Worm (Caenorhabditis elegans) whole organism, L4/young adult: Measurements from ENCODE around the gene T27E4.5.

Source experiments
- W03F9.2 ChIP-seq: fragments of 150-350 bp; optimal IDR thresholded peaks from 2 replicates; lab custom pipeline; 2014; ENCODE audit warnings: missing biosample characterization, missing genetic modification characterization
- dao-5 ChIP-seq: sonication (generic microtip); optimal IDR thresholded peaks from 2 replicates; lab custom pipeline; 2016; ENCODE audit warnings: missing genotype, missing genetic modification characterization, moderate library complexity, missing compliant biosample characterization

- TF ChIP-seq dao-5 (no peak), W03F9.2 (tag; lab: Kevin White, UChicago) (no peak)
Observed at ce11 chrV:9078067-9078581, 8.5 kb upstream of the T27E4.5 start.
